Worm (Caenorhabditis elegans): ENCODE measurements around the gene Y38E10A.34.

ce11 chrII:12668148-12668547, 37.2 kb downstream of the Y38E10A.34 start:
- TF ChIP-seq snpc-4 (tag; optimal IDR thresholded peaks at IDR 0.05) (no peak), ztf-11 (tag; optimal IDR thresholded peaks at IDR 0.05) (no peak), pha-4 (tag; optimal IDR thresholded peaks at IDR 0.05) (no peak), unc-39 (tag; optimal IDR thresholded peaks at IDR 0.05) (no peak), lsy-2 (tag; optimal IDR thresholded peaks at IDR 0.05) (no peak), bed-3 (GFP tag; optimal IDR thresholded peaks at IDR 0.05) (no peak), nhr-76 (tag; optimal IDR thresholded peaks at IDR 0.05) (no peak), M03D4.4 (tag; optimal IDR thresholded peaks at IDR 0.05) (no peak), nhr-28 (tag; optimal IDR thresholded peaks at IDR 0.05) (no peak), mep-1 (tag; optimal IDR thresholded peaks at IDR 0.05) (no peak), mab-5 (tag; optimal IDR thresholded peaks at IDR 0.05) (no peak)
